Worm (Caenorhabditis elegans): ENCODE measurements around the gene rsp-8.
A peak's percentile ranks its signal among the peaks of the same experiment; 100 is the strongest.

rsp-8 gene

DNA sequence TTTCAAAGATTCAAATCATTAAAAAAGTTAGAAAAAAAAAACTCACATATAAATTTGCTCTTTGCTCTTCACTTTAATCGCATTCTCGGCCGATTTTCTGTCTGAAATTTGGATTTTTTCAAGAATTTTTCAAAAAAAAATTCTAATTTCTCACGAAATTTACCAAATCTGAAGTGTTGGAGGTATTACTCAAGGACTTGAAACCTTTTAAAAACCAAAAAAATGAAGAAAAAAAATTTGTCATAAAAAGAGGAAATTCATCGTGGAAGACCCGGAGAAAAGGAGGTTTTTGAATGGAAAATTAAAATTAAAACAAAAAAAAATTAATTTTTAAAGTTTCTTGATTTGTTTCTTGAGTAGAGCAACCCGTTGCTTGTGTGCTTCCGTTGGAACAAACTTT lies 35.9 kb downstream of the rsp-8 start, which contains the start of gene Y56A3A.2:
Gene Y56A3A.2 (minus strand): TSS at position 101 of the 400 bp plus-strand sequence.
- TF ChIP-seq unc-62 (GFP tag; optimal IDR thresholded peaks at IDR 0.05) (no peak), Y116A8C.19 (tag; optimal IDR thresholded peaks at IDR 0.05; ENCODE audit: borderline replicate concordance) (no peak), nhr-84 (tag; optimal IDR thresholded peaks at IDR 0.05) (no peak), mab-9 (GFP tag; IDR thresholded peaks at IDR 0.05) (no peak), C04F5.9 (tag; optimal IDR thresholded peaks at IDR 0.05) (no peak), sox-4 (tag; optimal IDR thresholded peaks at IDR 0.05) (no peak), swsn-7 (tag; optimal IDR thresholded peaks at IDR 0.05) (no peak), nhr-85 (tag) (no peak), jun-1 (tag; optimal IDR thresholded peaks at IDR 0.05) (no peak), mdl-1 (tag; optimal IDR thresholded peaks at IDR 0.05) (no peak), ceh-88 (GFP tag; IDR thresholded peaks at IDR 0.05) (no peak), C16A3.4 (tag; optimal IDR thresholded peaks at IDR 0.05) (no peak)

DNA sequence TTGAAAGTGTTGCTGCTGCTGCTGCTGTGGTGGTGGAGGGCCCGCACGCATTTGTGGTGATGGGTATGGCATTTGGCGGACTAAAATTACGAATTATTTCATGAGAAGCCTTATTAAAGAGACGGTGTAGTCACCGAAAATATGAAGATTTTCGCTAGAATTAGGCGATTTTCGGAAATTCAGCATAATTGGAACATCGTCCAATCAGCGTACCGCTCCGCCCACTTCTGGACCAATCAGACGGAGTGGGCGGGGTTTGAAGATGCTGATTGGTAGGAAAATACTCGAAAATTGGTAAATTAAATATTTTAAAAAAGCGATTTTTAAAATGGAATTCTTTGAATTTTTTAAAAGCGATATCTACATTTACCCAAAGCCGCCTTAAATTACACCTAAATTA lies 39.9 kb downstream of the rsp-8 start:
- TF ChIP-seq unc-86 (tag; optimal IDR thresholded peaks at IDR 0.05) (no peak), mab-9 (GFP tag; IDR thresholded peaks at IDR 0.05) (no peak), C16A3.4 (tag; optimal IDR thresholded peaks at IDR 0.05) (no peak), irx-1 (tag; optimal IDR thresholded peaks at IDR 0.05) (no peak), pax-3 (tag; optimal IDR thresholded peaks at IDR 0.05) (no peak), swsn-7 (tag; optimal IDR thresholded peaks at IDR 0.05) (no peak), ets-5 (GFP tag; IDR thresholded peaks at IDR 0.05) (no peak), hlh-17 (GFP tag; optimal IDR thresholded peaks at IDR 0.05; ENCODE audit: borderline replicate concordance) (no peak), fkh-10 (GFP tag; optimal IDR thresholded peaks at IDR 0.05) (no peak), aha-1 (tag; optimal IDR thresholded peaks at IDR 0.05) (no peak), nhr-19 (GFP tag; conservative IDR thresholded peaks at IDR 0.05) (no peak), fkh-8 (tag; optimal IDR thresholded peaks at IDR 0.05) (no peak), skn-1 (tag; optimal IDR thresholded peaks at IDR 0.05) (no peak), ceh-90 (tag; optimal IDR thresholded peaks at IDR 0.05) (no peak), nhr-84 (tag; optimal IDR thresholded peaks at IDR 0.05) (no peak), nhr-71 (tag; optimal IDR thresholded peaks at IDR 0.05) (no peak), lin-15B (tag; optimal IDR thresholded peaks at IDR 0.05) (no peak), blmp-1 (tag; optimal IDR thresholded peaks at IDR 0.05) (no peak)

DNA sequence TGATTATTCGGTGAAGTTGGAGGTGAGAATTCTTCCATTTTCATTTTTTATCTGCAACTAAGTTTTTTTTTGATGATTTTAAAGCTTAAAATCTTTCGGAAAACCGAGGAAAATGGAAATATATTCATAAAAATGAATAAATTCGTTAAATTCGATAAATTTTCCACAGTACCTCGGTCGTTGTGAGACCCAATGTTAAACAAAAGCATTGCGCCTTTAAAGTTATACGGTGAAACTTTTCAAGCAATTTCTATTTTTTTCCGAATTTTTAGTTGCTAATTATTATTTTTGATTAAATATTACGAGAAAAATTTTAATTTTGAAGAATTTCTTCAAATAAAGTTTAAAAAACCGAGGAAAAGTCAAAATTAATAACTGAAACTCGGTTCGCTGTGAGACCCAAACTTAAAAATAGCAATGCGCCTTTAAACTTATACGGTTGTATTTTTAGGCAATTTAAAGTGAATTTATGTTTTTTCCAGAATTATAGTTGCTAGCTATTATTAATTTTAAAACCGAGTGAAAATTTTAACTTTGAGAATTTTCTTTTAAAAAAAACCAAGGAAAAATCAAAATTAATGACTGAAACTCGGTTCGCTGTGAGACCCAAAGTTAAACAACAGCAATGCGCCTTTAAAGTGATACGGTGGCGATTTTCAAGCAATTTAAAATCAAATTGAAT lies 43.2 kb downstream of the rsp-8 start, which contains the start of gene taf-12:
Gene taf-12 (minus strand): TSS at position 51 of the 682 bp plus-strand sequence.
- no peak for TF ChIP-seq ztf-11 (tag; optimal IDR thresholded peaks at IDR 0.05)
- TF ChIP-seq nhr-76 (tag; optimal IDR thresholded peaks at IDR 0.05): no peak
- no peak for TF ChIP-seq nhr-28 (tag; optimal IDR thresholded peaks at IDR 0.05)
- no peak for TF ChIP-seq tbx-2 (tag; optimal IDR thresholded peaks at IDR 0.05)

DNA sequence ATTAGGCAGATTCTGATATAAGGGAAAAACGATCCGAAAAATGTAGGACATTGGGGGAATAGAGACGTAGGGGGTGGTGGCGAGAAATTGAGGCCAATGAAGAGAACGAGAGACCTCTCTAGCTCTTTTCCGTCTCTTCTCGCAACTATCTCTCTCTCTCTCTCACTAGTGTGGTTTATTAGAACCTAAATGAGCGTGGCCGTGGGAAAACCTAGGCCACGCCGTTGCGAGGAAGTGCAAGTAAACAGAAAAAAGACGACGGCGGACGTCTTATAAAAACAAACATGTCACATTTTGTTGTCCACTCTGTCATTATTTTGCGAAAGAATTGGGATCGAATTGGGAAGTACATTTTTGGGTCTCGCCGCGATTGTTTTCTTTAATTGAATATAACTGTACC lies 43.8 kb downstream of the rsp-8 start:
- peak; percentile 82 for TF ChIP-seq skn-1 (tag; optimal IDR thresholded peaks at IDR 0.05)
- no peak for TF ChIP-seq pqm-1 (tag; optimal IDR thresholded peaks at IDR 0.05)
- TF ChIP-seq C16A3.4 (tag; optimal IDR thresholded peaks at IDR 0.05): peak; percentile 81
- TF ChIP-seq fkh-4 (tag; optimal IDR thresholded peaks at IDR 0.05; ENCODE audit: borderline replicate concordance): peak; percentile 89
- TF ChIP-seq zip-4 (GFP tag; optimal IDR thresholded peaks at IDR 0.05): no peak
- TF ChIP-seq mef-2 (tag; optimal IDR thresholded peaks at IDR 0.05): peak; percentile 47
- peak; percentile 89 for TF ChIP-seq nhr-90 (tag; optimal IDR thresholded peaks at IDR 0.05; ENCODE audit: poor library complexity)
- TF ChIP-seq ztf-4 (tag; optimal IDR thresholded peaks at IDR 0.05): peak; percentile 76
- TF ChIP-seq irx-1 (tag; optimal IDR thresholded peaks at IDR 0.05): peak; percentile 87
- TF ChIP-seq nhr-12 (tag; optimal IDR thresholded peaks at IDR 0.05): no peak
- peak; percentile 71 for TF ChIP-seq unc-86 (tag; optimal IDR thresholded peaks at IDR 0.05)
- TF ChIP-seq C34B4.2 (tag; optimal IDR thresholded peaks at IDR 0.05): no peak
- peak; percentile 57 for TF ChIP-seq jun-1 (tag; optimal IDR thresholded peaks at IDR 0.05)
- TF ChIP-seq ztf-11 (tag; optimal IDR thresholded peaks at IDR 0.05): peak in 1 of 2 experiments; percentile 86
- peak; percentile 12 for TF ChIP-seq ceh-8 (GFP tag; optimal IDR thresholded peaks at IDR 0.05)
- peak; percentile 79 for TF ChIP-seq isw-1 (GFP tag; IDR thresholded peaks at IDR 0.05)
- no peak for TF ChIP-seq sptf-1 (tag; optimal IDR thresholded peaks at IDR 0.05)
- TF ChIP-seq hlh-4 (tag; optimal IDR thresholded peaks at IDR 0.05): no peak
- TF ChIP-seq mep-1 (tag; optimal IDR thresholded peaks at IDR 0.05): peak; percentile 94
- TF ChIP-seq fos-1 (tag; optimal IDR thresholded peaks at IDR 0.05): peak; percentile 55
- peak; percentile 93 for TF ChIP-seq nhr-71 (tag; optimal IDR thresholded peaks at IDR 0.05)
- TF ChIP-seq nhr-20 (tag; optimal IDR thresholded peaks at IDR 0.05): peak; percentile 86
- peak; percentile 1 for TF ChIP-seq aha-1 (tag; optimal IDR thresholded peaks at IDR 0.05)
- peak; percentile 73 to 92 (median 78) for TF ChIP-seq ceh-82 (tag; optimal IDR thresholded peaks at IDR 0.05)
- TF ChIP-seq C04F5.9 (tag; optimal IDR thresholded peaks at IDR 0.05): peak; percentile 67
- peak; percentile 39 for TF ChIP-seq ama-1 (optimal IDR thresholded peaks at IDR 0.05)
